Worm (Caenorhabditis elegans) whole organism, L4 larva: ENCODE measurements around the gene yju-2.

Experiments used
- F44E2.7 ChIP-seq: fragments of 200-800 bp; sonication (Bioruptor generic); IDR thresholded peaks from 2 replicates; pipeline ENCODE4 v2.1.2; 2022; ENCODE audit warnings: missing genetic modification characterization, missing compliant biosample characterization
- ZK546.5 ChIP-seq, 2 experiments: sonication (generic microtip); optimal IDR thresholded peaks; 2 replicates each; lab custom pipeline; 2017; ENCODE audit warnings: missing biosample characterization in 2 of 2, missing genetic modification characterization in 2 of 2
- jun-1 ChIP-seq: fragments of 150-350 bp; optimal IDR thresholded peaks from 2 replicates; lab custom pipeline; 2014; ENCODE audit warnings: missing biosample characterization, missing genetic modification reagents, missing genetic modification characterization
- php-3 ChIP-seq: fragments of 200-800 bp; sonication (Bioruptor generic); IDR thresholded peaks from 2 replicates; pipeline ENCODE4 v1.3.6; 2022; ENCODE audit warnings: missing genetic modification reagents, missing genetic modification characterization, missing compliant biosample characterization
- rbr-2 ChIP-seq: sonication (generic microtip); optimal IDR thresholded peaks from 2 replicates; lab custom pipeline; 2016; ENCODE audit warnings: missing genotype, missing genetic modification characterization, missing compliant biosample characterization
- snpc-4 ChIP-seq: fragments of 150-350 bp; optimal IDR thresholded peaks from 2 replicates; lab custom pipeline; 2014; ENCODE audit warnings: missing biosample characterization, missing genetic modification characterization

DNA sequence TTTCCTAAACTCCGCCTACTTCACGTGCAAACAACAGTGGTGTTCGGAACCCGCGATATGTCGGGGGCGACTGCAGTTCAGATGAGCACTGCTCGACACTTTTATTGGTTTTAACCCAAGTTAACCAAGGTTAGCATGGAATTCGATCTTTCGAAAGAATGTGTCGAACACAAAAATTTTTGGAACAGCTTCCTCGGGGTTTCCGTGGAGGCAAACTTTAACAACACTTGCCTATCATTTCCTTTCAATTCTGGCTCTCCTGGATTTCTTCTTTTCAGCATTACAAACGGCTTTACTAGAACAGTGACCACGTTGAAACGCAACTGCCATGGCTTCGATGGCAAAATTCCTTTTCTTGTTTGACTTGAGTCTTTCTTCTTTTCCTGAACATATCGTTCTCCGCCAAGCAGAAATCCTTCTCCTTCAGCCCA is 42.8 kb upstream of the yju-2 start:
- peak; percentile 89 for TF ChIP-seq php-3 (GFP tag; lab: Robert Waterston, UW)
- TF ChIP-seq F44E2.7 (GFP tag; lab: Robert Waterston, UW), result no peak
- no peak for TF ChIP-seq jun-1 (tag; lab: Kevin White, UChicago)
- TF ChIP-seq ZK546.5 (tag; optimal IDR thresholded peaks at IDR 0.05; lab: Kevin White, UChicago), result peak in 1 of 2 experiments; percentile 25
- peak; percentile 39 for TF ChIP-seq rbr-2
- peak; percentile 88 for TF ChIP-seq snpc-4 (tag; lab: Kevin White, UChicago)
